Fruit fly (Drosophila melanogaster) whole organism, embryonic: Measurements from ENCODE around the gene lgs.

ENCODE experiments used
- Antp ChIP-seq: fragments of 200-800 bp; sonication (Bioruptor generic); optimal IDR thresholded peaks from 3 replicates; lab custom pipeline; 2016; ENCODE audit warnings: missing biosample characterization, missing genetic modification characterization
- Atf3 ChIP-seq: fragments of 200-800 bp; sonication (Bioruptor generic); optimal IDR thresholded peaks from 3 replicates; lab custom pipeline; 2016; ENCODE audit warnings: missing biosample characterization, missing genetic modification characterization
- B-H2 ChIP-seq: fragments of 200-800 bp; sonication (Bioruptor generic); optimal IDR thresholded peaks from 2 replicates; lab custom pipeline; 2018; ENCODE audit warnings: missing biosample characterization, mild to moderate bottlenecking, missing genetic modification characterization
- CG11696 ChIP-seq: fragments of 200-800 bp; sonication (Bioruptor generic); IDR thresholded peaks from 2 replicates; pipeline ENCODE4 v1.3.6; 2022; ENCODE audit warnings: missing biosample characterization, missing genetic modification characterization
- CG12219 ChIP-seq: fragments of 200-800 bp; sonication (Bioruptor generic); optimal IDR thresholded peaks from 3 replicates; lab custom pipeline; 2018; ENCODE audit warnings: missing biosample characterization, mild to moderate bottlenecking, missing genetic modification characterization
- CG12299 ChIP-seq: fragments of 200-800 bp; sonication (Bioruptor generic); optimal IDR thresholded peaks from 2 replicates; lab custom pipeline; 2018; ENCODE audit warnings: missing biosample characterization, mild to moderate bottlenecking, missing genetic modification characterization
- CG1233 ChIP-seq: fragments of 200-800 bp; sonication (Bioruptor generic); optimal IDR thresholded peaks from 4 replicates; lab custom pipeline; 2018; ENCODE audit warnings: missing biosample characterization, mild to moderate bottlenecking, missing genetic modification characterization
- CG13296 ChIP-seq: fragments of 200-800 bp; sonication (Bioruptor generic); optimal IDR thresholded peaks from 3 replicates; lab custom pipeline; 2018; ENCODE audit warnings: missing biosample characterization, mild to moderate bottlenecking, missing genetic modification characterization
- CG15479 ChIP-seq: fragments of 200-800 bp; sonication (Bioruptor generic); optimal IDR thresholded peaks from 3 replicates; lab custom pipeline; 2019; ENCODE audit warnings: missing biosample characterization, mild to moderate bottlenecking, missing genetic modification characterization, moderate library complexity
- CG15514 ChIP-seq: fragments of 200-800 bp; sonication (Bioruptor generic); optimal IDR thresholded peaks from 3 replicates; lab custom pipeline; 2017; ENCODE audit warnings: missing biosample characterization, missing genetic modification characterization, mild to moderate bottlenecking, moderate library complexity, missing genetic modification reagents
- CG16813 ChIP-seq: fragments of 200-800 bp; sonication (Bioruptor generic); IDR thresholded peaks from 3 replicates; pipeline ENCODE4 v1.3.6; 2022; ENCODE audit warnings: missing biosample characterization, missing genetic modification characterization; ENCODE audit not compliant: partially characterized antibody
- CG17385 ChIP-seq: fragments of 200-800 bp; sonication (Bioruptor generic); optimal IDR thresholded peaks from 3 replicates; lab custom pipeline; 2018; ENCODE audit warnings: missing biosample characterization, mild to moderate bottlenecking, missing genetic modification characterization
- CG30403 ChIP-seq: fragments of 200-800 bp; sonication (Bioruptor generic); optimal IDR thresholded peaks from 3 replicates; lab custom pipeline; 2016; ENCODE audit warnings: missing biosample characterization, missing genetic modification characterization
- CG6272 ChIP-seq: fragments of 200-800 bp; sonication (Bioruptor generic); IDR thresholded peaks from 2 replicates; pipeline ENCODE4 v1.3.6; 2022; ENCODE audit warnings: missing biosample characterization, missing genetic modification characterization
- CG9817 ChIP-seq: fragments of 200-800 bp; sonication (Bioruptor generic); optimal IDR thresholded peaks from 2 replicates; lab custom pipeline; 2018; ENCODE audit warnings: missing biosample characterization, mild to moderate bottlenecking, missing genetic modification characterization, moderate library complexity
- CG9876 ChIP-seq: fragments of 200-800 bp; sonication (Bioruptor generic); optimal IDR thresholded peaks from 2 replicates; lab custom pipeline; 2016; ENCODE audit warnings: missing biosample characterization, missing genetic modification characterization
- Chrac-16 ChIP-seq: fragments of 200-800 bp; sonication (Bioruptor generic); optimal IDR thresholded peaks from 3 replicates; lab custom pipeline; 2016; ENCODE audit warnings: missing biosample characterization, missing genetic modification characterization
- D19A ChIP-seq: fragments of 200-800 bp; optimal IDR thresholded peaks from 3 replicates; lab custom pipeline; 2019; ENCODE audit warnings: missing biosample characterization, mild to moderate bottlenecking, missing genetic modification characterization, moderate library complexity
- Dad ChIP-seq: fragments of 200-800 bp; sonication (Bioruptor generic); optimal IDR thresholded peaks from 3 replicates; lab custom pipeline; 2016; ENCODE audit warnings: missing biosample characterization, missing genetic modification characterization
- Deaf1 ChIP-seq: fragments of 200-800 bp; optimal IDR thresholded peaks from 3 replicates; lab custom pipeline; 2019; ENCODE audit warnings: missing biosample characterization, mild to moderate bottlenecking, missing genetic modification characterization, moderate library complexity
- Dip2 ChIP-seq: fragments of 200-800 bp; sonication (Bioruptor generic); IDR thresholded peaks from 2 replicates; pipeline ENCODE4 v1.3.6; 2022; ENCODE audit warnings: missing biosample characterization, missing genetic modification characterization
- HmgD ChIP-seq: fragments of 200-800 bp; sonication (Bioruptor generic); optimal IDR thresholded peaks from 3 replicates; lab custom pipeline; 2016; ENCODE audit warnings: missing biosample characterization, missing genetic modification characterization
- Jarid2 ChIP-seq: fragments of 200-800 bp; sonication (Bioruptor generic); optimal IDR thresholded peaks from 3 replicates; lab custom pipeline; 2017; ENCODE audit warnings: mild to moderate bottlenecking, missing biosample characterization, missing genetic modification reagents, missing genetic modification characterization
- Kr ChIP-seq: fragments of 200-800 bp; sonication (Bioruptor generic); optimal IDR thresholded peaks from 2 replicates; lab custom pipeline; 2017; ENCODE audit warnings: missing biosample characterization, mild to moderate bottlenecking, missing genetic modification characterization
- Meics ChIP-seq: fragments of 200-800 bp; sonication (Bioruptor generic); optimal IDR thresholded peaks from 2 replicates; lab custom pipeline; 2017; ENCODE audit warnings: missing biosample characterization, mild to moderate bottlenecking, missing genetic modification characterization
- Six4 ChIP-seq: fragments of 200-800 bp; sonication (Bioruptor generic); optimal IDR thresholded peaks from 2 replicates; lab custom pipeline; 2016; ENCODE audit warnings: missing biosample characterization, missing genetic modification characterization
- Usf ChIP-seq: fragments of 200-800 bp; sonication (Bioruptor generic); optimal IDR thresholded peaks from 2 replicates; lab custom pipeline; 2017; ENCODE audit warnings: missing genotype, missing biosample characterization, missing genetic modification characterization
- Xbp1 ChIP-seq: fragments of 200-800 bp; sonication (Bioruptor generic); optimal IDR thresholded peaks from 3 replicates; lab custom pipeline; 2016; ENCODE audit warnings: missing biosample characterization, mild to moderate bottlenecking, missing genetic modification characterization
- aop ChIP-seq: fragments of 200-800 bp; sonication (Bioruptor generic); IDR thresholded peaks from 2 replicates; pipeline ENCODE4 v1.3.6; 2022; ENCODE audit warnings: missing biosample characterization, missing genetic modification characterization
- chm ChIP-seq: fragments of 200-800 bp; sonication (Bioruptor generic); IDR thresholded peaks from 2 replicates; pipeline ENCODE4 v1.3.6; 2022; ENCODE audit warnings: missing biosample characterization, missing genetic modification characterization
- exex ChIP-seq: fragments of 200-800 bp; sonication (Bioruptor generic); optimal IDR thresholded peaks from 4 replicates; lab custom pipeline; 2018; ENCODE audit warnings: missing biosample characterization, mild to moderate bottlenecking, missing genetic modification characterization, moderate library complexity
- fd102C ChIP-seq: fragments of 200-800 bp; sonication (Bioruptor generic); optimal IDR thresholded peaks from 2 replicates; lab custom pipeline; 2018; ENCODE audit warnings: missing biosample characterization, mild to moderate bottlenecking, missing genetic modification characterization, moderate library complexity
- fd96Cb ChIP-seq: fragments of 200-800 bp; sonication (Bioruptor generic); optimal IDR thresholded peaks from 2 replicates; lab custom pipeline; 2018; ENCODE audit warnings: missing biosample characterization, mild to moderate bottlenecking, missing genetic modification characterization, moderate library complexity
- grn ChIP-seq: fragments of 200-800 bp; sonication (Bioruptor generic); optimal IDR thresholded peaks from 3 replicates; lab custom pipeline; 2017; ENCODE audit warnings: missing biosample characterization, missing genetic modification characterization
- jigr1 ChIP-seq: fragments of 200-800 bp; sonication (Bioruptor generic); IDR thresholded peaks from 3 replicates; pipeline ENCODE4 v1.3.6; 2022; ENCODE audit warnings: missing biosample characterization, missing genetic modification characterization
- ken ChIP-seq: fragments of 200-800 bp; sonication (Bioruptor generic); IDR thresholded peaks from 3 replicates; pipeline ENCODE4 v1.3.6; 2022; ENCODE audit warnings: missing biosample characterization, missing genetic modification characterization
- lbe ChIP-seq: fragments of 200-800 bp; sonication (Bioruptor generic); optimal IDR thresholded peaks from 2 replicates; lab custom pipeline; 2016; ENCODE audit warnings: missing biosample characterization, mild to moderate bottlenecking, missing genetic modification characterization
- lola ChIP-seq, 3 experiments: fragments of >200 bp in 2 of 3; fragments of 200-800 bp in 1 of 3; sonication (Bioruptor generic) in 1 of 3; optimal IDR thresholded peaks; 2 replicates each; lab custom pipeline; 2017 to 2019; ENCODE audit warnings: missing biosample characterization in 3 of 3, missing genetic modification characterization in 3 of 3, mild to moderate bottlenecking in 1 of 3, moderate library complexity in 1 of 3
- lov ChIP-seq, 2 experiments: fragments of 200-800 bp in 1 of 2; fragments of >200 bp in 1 of 2; sonication (Bioruptor generic) in 1 of 2; IDR thresholded peaks in 1 of 2; optimal IDR thresholded peaks in 1 of 2; 2 replicates in 1 of 2; 3 replicates in 1 of 2; pipeline versions ENCODE4 v1.3.6 to Lab custom; 2017 to 2022; ENCODE audit warnings: missing biosample characterization in 1 of 2, missing genetic modification characterization in 1 of 2
- nmo ChIP-seq: fragments of 200-800 bp; sonication (Bioruptor generic); optimal IDR thresholded peaks from 2 replicates; lab custom pipeline; 2018; ENCODE audit warnings: missing biosample characterization, mild to moderate bottlenecking, missing genetic modification characterization, moderate library complexity
- pan ChIP-seq, 4 experiments: fragments of >200 bp in 3 of 4; fragments of 200-800 bp in 1 of 4; sonication (Bioruptor generic) in 1 of 4; optimal IDR thresholded peaks in 3 of 4; IDR thresholded peaks in 1 of 4; 2 replicates each; pipeline versions ENCODE4 v1.3.6 to Lab custom; 2017 to 2022; ENCODE audit warnings: missing biosample characterization in 2 of 4, missing genetic modification characterization in 2 of 4, mixed read lengths in 1 of 4
- pros ChIP-seq: fragments of 200-800 bp; sonication (Bioruptor generic); optimal IDR thresholded peaks from 3 replicates; lab custom pipeline; 2019; ENCODE audit warnings: missing biosample characterization, mild to moderate bottlenecking, missing genetic modification characterization, moderate library complexity
- scrt ChIP-seq: fragments of 200-800 bp; sonication (Bioruptor generic); optimal IDR thresholded peaks from 2 replicates; lab custom pipeline; 2018; ENCODE audit warnings: missing biosample characterization, mild to moderate bottlenecking, missing genetic modification characterization, moderate library complexity
- sqz ChIP-seq: fragments of 200-800 bp; sonication (Bioruptor generic); optimal IDR thresholded peaks from 3 replicates; lab custom pipeline; 2018; ENCODE audit warnings: missing biosample characterization, mild to moderate bottlenecking, missing genetic modification characterization
- sr ChIP-seq: fragments of 200-800 bp; sonication (Bioruptor generic); IDR thresholded peaks from 3 replicates; pipeline ENCODE4 v1.3.6; 2022; ENCODE audit warnings: missing biosample characterization, missing genetic modification characterization
- tap ChIP-seq: fragments of 200-800 bp; optimal IDR thresholded peaks from 3 replicates; lab custom pipeline; 2019; ENCODE audit warnings: missing biosample characterization, mild to moderate bottlenecking, missing genetic modification characterization, moderate library complexity
- tx ChIP-seq: fragments of 200-800 bp; sonication (Bioruptor generic); optimal IDR thresholded peaks from 2 replicates; lab custom pipeline; 2016; ENCODE audit warnings: missing biosample characterization, missing genetic modification characterization
- yki ChIP-seq: fragments of >200 bp; optimal IDR thresholded peaks from 3 replicates; lab custom pipeline; 2018

The lgs gene

dm6 chr4:488828-489560 is 45.3 kb upstream of the lgs start, which contains the start of gene Asator (continued):
- TF ChIP-seq CG17385 (GFP tag; lab: Kevin White, UChicago) (peak; percentile 49), Jarid2 (GFP tag; lab: Kevin White, UChicago) (no peak), fd102C (GFP tag; lab: Kevin White, UChicago) (peak; percentile 23), CG12299 (tag; lab: Kevin White, UChicago) (peak; percentile 21), B-H2 (GFP tag; lab: Kevin White, UChicago) (peak; percentile 48), Xbp1 (GFP tag; lab: Kevin White, UChicago) (peak; percentile 79), CG16813 (GFP tag; lab: Robert Waterston, UW) (no peak), Meics (GFP tag; lab: Kevin White, UChicago) (peak; percentile 72), aop (GFP tag; lab: Robert Waterston, UW) (no peak), CG6272 (GFP tag; lab: Robert Waterston, UW) (no peak), grn (GFP tag; lab: Kevin White, UChicago) (no peak), Antp (GFP tag; lab: Kevin White, UChicago) (peak; percentile 86), lola (GFP tag; optimal IDR thresholded peaks at IDR 0.05; lab: Kevin White, UChicago) (peak in 1 of 3 experiments; percentile 14), CG13296 (peak; percentile 54), Dad (GFP tag; lab: Kevin White, UChicago) (peak; percentile 60), nmo (GFP tag; lab: Kevin White, UChicago) (peak; percentile 47), exex (tag; lab: Kevin White, UChicago) (peak; percentile 14), Kr (GFP tag; lab: Kevin White, UChicago) (peak; percentile 48), ken (GFP tag; lab: Robert Waterston, UW) (no peak; the same call in 2 of the 3 replicates), CG30403 (GFP tag; lab: Kevin White, UChicago) (peak; percentile 56), Deaf1 (tag; lab: Kevin White, UChicago) (peak; percentile 27), Dip2 (GFP tag; lab: Robert Waterston, UW) (no peak), CG12219 (GFP tag; lab: Kevin White, UChicago) (peak; percentile 59), pan (optimal IDR thresholded peaks at IDR 0.05; lab: Kevin White, UChicago) (no peak), pan (GFP tag; optimal IDR thresholded peaks at IDR 0.05 in 1 of 2, IDR thresholded peaks at IDR 0.05 in 1 of 2) (peak in 1 of 2 experiments; percentile 72), CG11696 (GFP tag; lab: Robert Waterston, UW) (peak; percentile 12; the same call in 1 of the 2 replicates), CG9817 (tag; lab: Kevin White, UChicago) (peak; percentile 11), CG15514 (GFP tag; lab: Kevin White, UChicago) (peak; percentile 34), lbe (GFP tag; lab: Kevin White, UChicago) (no peak), lov (optimal IDR thresholded peaks at IDR 0.05; lab: Kevin White, UChicago) (no peak), lov (GFP tag; IDR thresholded peaks at IDR 0.05; lab: Robert Waterston, UW) (0 out of 3 replicates have a peak, but pooled peaks have one; percentile 67), pros (GFP tag; lab: Kevin White, UChicago) (peak; percentile 100), sqz (peak; percentile 100), yki (lab: Kevin White, UChicago) (no peak), CG9876 (GFP tag; lab: Kevin White, UChicago) (peak; percentile 20), chm (GFP tag; lab: Robert Waterston, UW) (peak; percentile 60), HmgD (peak; percentile 32), tap (no peak), D19A (tag; lab: Kevin White, UChicago) (peak; percentile 69), Usf (GFP tag; lab: Kevin White, UChicago) (no peak), jigr1 (no peak), Chrac-16 (GFP tag; lab: Kevin White, UChicago) (peak; percentile 47), CG15479 (GFP tag; lab: Kevin White, UChicago) (peak; percentile 43), Atf3 (GFP tag; lab: Kevin White, UChicago) (peak; percentile 55), sr (GFP tag; lab: Robert Waterston, UW) (no peak), CG1233 (GFP tag; lab: Kevin White, UChicago) (peak; percentile 25), tx (peak; percentile 51), scrt (GFP tag; lab: Kevin White, UChicago) (peak; percentile 60), fd96Cb (peak; percentile 53), Six4 (peak; percentile 58)
